Worm (Caenorhabditis elegans) whole organism, L1 larva: ENCODE data around the gene zhit-1.

ENCODE experiments used
- dpl-1 ChIP-seq, 3 experiments: fragments of 150-350 bp in 2 of 3; sonication (generic microtip) in 1 of 3; optimal IDR thresholded peaks; 2 replicates each; lab custom pipeline; 2014 to 2017; ENCODE audit warnings: missing biosample characterization in 3 of 3, missing genetic modification characterization in 3 of 3, missing genetic modification reagents in 3 of 3
- efl-1 ChIP-seq, 4 experiments: fragments of 150-350 bp; optimal IDR thresholded peaks in 3 of 4; peaks in 1 of 4; 1 replicate in 1 of 4; 2 replicates in 3 of 4; lab custom pipeline; 2014; ENCODE audit warnings: missing biosample characterization in 2 of 4, missing genetic modification characterization in 2 of 4, missing genetic modification reagents in 2 of 4
- elt-3 ChIP-seq, 6 experiments: fragments of 150-350 bp in 1 of 6; sonication (generic microtip); optimal IDR thresholded peaks; 2 replicates each; lab custom pipeline; 2017 to 2018; ENCODE audit warnings: missing biosample characterization in 6 of 6, missing genetic modification characterization in 6 of 6, inconsistent platforms in 1 of 6
- mep-1 ChIP-seq: fragments of 150-350 bp; optimal IDR thresholded peaks from 2 replicates; lab custom pipeline; 2014; ENCODE audit warnings: missing biosample characterization, missing genetic modification characterization
- nhr-90 ChIP-seq: sonication (generic microtip); optimal IDR thresholded peaks from 2 replicates; lab custom pipeline; 2016; ENCODE audit warnings: mild to moderate bottlenecking, missing genetic modification characterization, missing compliant biosample characterization; ENCODE audit not compliant: poor library complexity
- snpc-4 ChIP-seq: fragments of 150-350 bp; optimal IDR thresholded peaks from 2 replicates; lab custom pipeline; 2014; ENCODE audit warnings: missing biosample characterization, missing genetic modification characterization
- unc-30 ChIP-seq: sonication (generic microtip); optimal IDR thresholded peaks from 2 replicates; lab custom pipeline; 2017; ENCODE audit warnings: missing biosample characterization, missing genetic modification characterization
- unc-62 ChIP-seq: fragments of 150-350 bp; optimal IDR thresholded peaks from 2 replicates; lab custom pipeline; 2014; ENCODE audit warnings: missing biosample characterization, missing genetic modification reagents, missing genetic modification characterization

DNA sequence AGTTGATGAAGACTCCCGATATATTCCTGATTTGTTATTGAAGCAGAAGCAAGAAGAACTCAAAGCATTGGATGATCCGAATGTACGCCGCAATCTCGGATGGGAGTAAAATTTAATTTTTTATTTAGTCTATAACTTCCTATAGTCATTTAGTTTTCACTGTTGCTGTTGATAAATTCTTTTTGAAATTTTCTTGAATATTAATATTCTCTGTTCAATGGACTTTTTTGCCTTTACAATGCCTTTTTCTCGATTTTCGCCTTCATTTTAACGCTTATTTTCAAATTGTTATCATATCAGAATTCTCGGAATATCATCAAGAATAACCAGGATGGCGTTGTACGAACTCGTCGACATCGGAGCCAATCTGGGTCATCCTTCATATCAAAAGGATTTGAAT is 2.0 kb downstream of the zhit-1 start, which contains the start of gene crn-2:
- TF ChIP-seq nhr-90 (tag; lab: Kevin White, UChicago), result no peak
- TF ChIP-seq dpl-1 (GFP tag; optimal IDR thresholded peaks at IDR 0.05; lab: Kevin White, UChicago), result no peak
- no peak for TF ChIP-seq elt-3 (tag; optimal IDR thresholded peaks at IDR 0.05; lab: Kevin White, UChicago)
- TF ChIP-seq unc-30 (tag; lab: Kevin White, UChicago), result no peak
- no peak for TF ChIP-seq efl-1 (optimal IDR thresholded peaks at IDR 0.05; lab: Kevin White, UChicago)
- no peak for TF ChIP-seq efl-1 (GFP tag; optimal IDR thresholded peaks at IDR 0.05 in 1 of 2; lab: Kevin White, UChicago)
- TF ChIP-seq snpc-4 (tag; lab: Kevin White, UChicago), result no peak
- no peak for TF ChIP-seq mep-1 (tag; lab: Kevin White, UChicago)
- no peak for TF ChIP-seq unc-62 (GFP tag; lab: Kevin White, UChicago)
